Fruit fly (Drosophila melanogaster) whole organism, prepupa: ENCODE results near the gene CG13390.

ENCODE experiments used
- CG11762 ChIP-seq: fragments of 200-800 bp; sonication (Bioruptor generic); optimal IDR thresholded peaks from 3 replicates; lab custom pipeline; 2016; ENCODE audit warnings: missing biosample characterization, missing genetic modification characterization; ENCODE audit not compliant: insufficient read depth
- CG6163 ChIP-seq: fragments of 200-800 bp; sonication (Bioruptor generic); IDR thresholded peaks from 3 replicates; pipeline ENCODE4 v1.3.6; 2022; ENCODE audit warnings: missing biosample characterization, missing genetic modification characterization
- CG9139 ChIP-seq: fragments of 200-800 bp; sonication (Bioruptor generic); optimal IDR thresholded peaks from 3 replicates; lab custom pipeline; 2017; ENCODE audit warnings: missing biosample characterization, mild to moderate bottlenecking, missing genetic modification characterization
- Eip93F ChIP-seq: fragments of 200-800 bp; sonication (Bioruptor generic); optimal IDR thresholded peaks from 2 replicates; lab custom pipeline; 2016; ENCODE audit warnings: missing biosample characterization, mild to moderate bottlenecking, missing genetic modification characterization
- Ets96B ChIP-seq: fragments of 200-800 bp; optimal IDR thresholded peaks from 2 replicates; lab custom pipeline; 2019; ENCODE audit warnings: missing biosample characterization, mild to moderate bottlenecking, missing genetic modification characterization, moderate library complexity
- Hr4 ChIP-seq: fragments of 200-800 bp; sonication (Bioruptor generic); optimal IDR thresholded peaks from 3 replicates; lab custom pipeline; 2016; ENCODE audit warnings: missing biosample characterization, missing genetic modification characterization
- cyc ChIP-seq: fragments of 200-800 bp; sonication (Bioruptor generic); optimal IDR thresholded peaks from 3 replicates; lab custom pipeline; 2016; ENCODE audit warnings: missing biosample characterization, missing genetic modification characterization

DNA sequence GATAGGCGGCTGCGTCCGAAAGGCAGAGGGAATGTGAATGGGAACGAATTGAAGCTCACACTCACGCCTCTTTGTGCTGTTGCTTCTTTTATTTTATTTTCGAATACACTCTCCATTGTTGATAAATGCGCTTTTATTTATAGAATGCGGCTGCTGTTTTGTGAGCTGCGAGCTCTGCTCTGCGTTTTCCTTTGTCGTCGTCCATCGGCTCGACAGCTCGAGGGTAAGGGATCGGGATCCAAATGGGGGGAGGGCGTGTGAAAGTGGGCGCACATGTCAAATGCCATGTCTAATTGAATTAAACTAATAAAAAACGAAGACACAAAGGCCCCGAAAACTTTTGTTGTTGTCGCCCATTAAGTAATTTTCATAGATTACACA, 47.5 kb upstream of the CG13390 start:
- TF ChIP-seq Eip93F (GFP tag; lab: Kevin White, UChicago) (no peak), cyc (GFP tag; lab: Kevin White, UChicago) (no peak), CG9139 (GFP tag; lab: Kevin White, UChicago) (no peak), CG6163 (GFP tag; lab: Robert Waterston, UW) (peak; percentile 37; the same call in 1 of the 3 replicates), Hr4 (GFP tag; lab: Kevin White, UChicago) (no peak), CG11762 (no peak), Ets96B (tag; lab: Kevin White, UChicago) (no peak)
